Fruit fly (Drosophila melanogaster): ENCODE measurements around the gene CG6650.

Gene CG6650

dm6 chr3L:14031171-14032126 lies at the start of gene CG6650, which contains the start of gene endos (continued):
- TF ChIP-seq nmo (GFP tag; optimal IDR thresholded peaks at IDR 0.05) (peak; percentile 58), sna (GFP tag; IDR thresholded peaks at IDR 0.05; ENCODE audit: partially characterized antibody) (peak; percentile 67), klu (GFP tag; IDR thresholded peaks at IDR 0.05) (no peak), yki (optimal IDR thresholded peaks at IDR 0.05) (no peak), CG15011 (GFP tag; optimal IDR thresholded peaks at IDR 0.05) (no peak), CG12769 (tag; optimal IDR thresholded peaks at IDR 0.05) (no peak), Myb (GFP tag; optimal IDR thresholded peaks at IDR 0.05) (peak; percentile 87), Ets65A (GFP tag) (peak; percentile 88), row (GFP tag; IDR thresholded peaks at IDR 0.05) (peak; percentile 70), Rfx (GFP tag; IDR thresholded peaks at IDR 0.05) (peak; percentile 47), Dp (GFP tag; optimal IDR thresholded peaks at IDR 0.05) (peak; percentile 50), Dip3 (GFP tag; optimal IDR thresholded peaks at IDR 0.05) (peak; percentile 5), CG10565 (GFP tag; optimal IDR thresholded peaks at IDR 0.05) (no peak), trem (tag; optimal IDR thresholded peaks at IDR 0.05) (peak; percentile 63), fd64A (GFP tag; optimal IDR thresholded peaks at IDR 0.05) (no peak), CG13624 (GFP tag; optimal IDR thresholded peaks at IDR 0.05) (peak; percentile 4), D19A (tag; optimal IDR thresholded peaks at IDR 0.05) (peak; percentile 27), CG13894 (tag; optimal IDR thresholded peaks at IDR 0.05) (peak; percentile 44), CG12155 (GFP tag; optimal IDR thresholded peaks at IDR 0.05) (peak; percentile 40), CG14667 (GFP tag; IDR thresholded peaks at IDR 0.05) (no peak), CG15696 (tag; optimal IDR thresholded peaks at IDR 0.05) (peak; percentile 48), CG11247 (GFP tag; IDR thresholded peaks at IDR 0.05) (0 out of 2 replicates have a peak, but pooled peaks have one; percentile 18), CG13775 (GFP tag; optimal IDR thresholded peaks at IDR 0.05) (peak; percentile 36), gcm (GFP tag; optimal IDR thresholded peaks at IDR 0.05) (peak; percentile 7), CG1233 (GFP tag; optimal IDR thresholded peaks at IDR 0.05) (peak; percentile 16), onecut (GFP tag; IDR thresholded peaks at IDR 0.05) (no peak), CG9727 (GFP tag; optimal IDR thresholded peaks at IDR 0.05) (peak; percentile 43), wdn (GFP tag; IDR thresholded peaks at IDR 0.05) (no peak), lola (GFP tag; optimal IDR thresholded peaks at IDR 0.05) (peak in 1 of 3 experiments; percentile 54), CG7928 (GFP tag; optimal IDR thresholded peaks at IDR 0.05) (peak; percentile 68), Lim3 (GFP tag; IDR thresholded peaks at IDR 0.05) (no peak), lbe (GFP tag; optimal IDR thresholded peaks at IDR 0.05) (peak; percentile 47), ERR (GFP tag; optimal IDR thresholded peaks at IDR 0.05) (no peak), CG1603 (tag; optimal IDR thresholded peaks at IDR 0.05) (peak; percentile 63), CG6791 (GFP tag; IDR thresholded peaks at IDR 0.05; ENCODE audit: partially characterized antibody) (peak; percentile 84), HLHmδ (GFP tag; optimal IDR thresholded peaks at IDR 0.05) (no peak), hb (GFP tag; IDR thresholded peaks at IDR 0.05; ENCODE audit: partially characterized antibody) (peak; percentile 65), dysf (GFP tag; IDR thresholded peaks at IDR 0.05) (peak; percentile 28; the same call in 1 of the 3 replicates), gfzf (GFP tag; optimal IDR thresholded peaks at IDR 0.05) (peak; percentile 56), CG16813 (GFP tag; IDR thresholded peaks at IDR 0.05; ENCODE audit: partially characterized antibody) (peak; percentile 78), CG10321 (GFP tag; IDR thresholded peaks at IDR 0.05) (no peak), CG13424 (tag; optimal IDR thresholded peaks at IDR 0.05) (peak; percentile 40), inv (GFP tag; IDR thresholded peaks at IDR 0.05; ENCODE audit: partially characterized antibody) (peak; percentile 68), sens (GFP tag) (peak; percentile 75), Hand (GFP tag; optimal IDR thresholded peaks at IDR 0.05) (peak; percentile 50), CG12104 (GFP tag; optimal IDR thresholded peaks at IDR 0.05) (peak; percentile 32), E2f1 (GFP tag; IDR thresholded peaks at IDR 0.05) (no peak), ssp (GFP tag; IDR thresholded peaks at IDR 0.05) (0 out of 2 replicates have a peak, but pooled peaks have one; percentile 24)

Data from whole organism, embryonic.